Worm (Caenorhabditis elegans) whole organism, L1 larva: ENCODE measurements around the gene dap-3.

Experiments used
- C16A3.4 ChIP-seq: fragments of 150-350 bp; optimal IDR thresholded peaks from 2 replicates; lab custom pipeline; 2014; ENCODE audit warnings: missing biosample characterization, missing genetic modification characterization
- C34B4.2 ChIP-seq: sonication (generic microtip); optimal IDR thresholded peaks from 2 replicates; lab custom pipeline; 2017; ENCODE audit warnings: mild to moderate bottlenecking, missing genetic modification characterization, missing compliant biosample characterization
- aha-1 ChIP-seq: fragments of 150-350 bp; optimal IDR thresholded peaks from 2 replicates; lab custom pipeline; 2014; ENCODE audit warnings: missing biosample characterization, missing genetic modification characterization
- aly-2 ChIP-seq: fragments of 150-350 bp; optimal IDR thresholded peaks from 2 replicates; lab custom pipeline; 2014; ENCODE audit warnings: missing biosample characterization, missing genetic modification characterization
- ama-1 ChIP-seq: fragments of 150-350 bp; optimal IDR thresholded peaks from 2 replicates; lab custom pipeline; 2014
- blmp-1 ChIP-seq: fragments of 150-350 bp; optimal IDR thresholded peaks from 2 replicates; lab custom pipeline; 2014; ENCODE audit warnings: missing biosample characterization, missing genetic modification characterization
- ceh-63 ChIP-seq: fragments of 200-800 bp; sonication (Bioruptor generic); optimal IDR thresholded peaks from 2 replicates; lab custom pipeline; 2018; ENCODE audit warnings: mild to moderate bottlenecking, missing genetic modification characterization, missing compliant biosample characterization
- ceh-8 ChIP-seq: fragments of 200-800 bp; sonication (Bioruptor generic); optimal IDR thresholded peaks from 2 replicates; lab custom pipeline; 2018; ENCODE audit warnings: mild to moderate bottlenecking, missing genetic modification characterization, moderate library complexity, missing compliant biosample characterization
- ceh-90 ChIP-seq: sonication (generic microtip); optimal IDR thresholded peaks from 2 replicates; lab custom pipeline; 2016; ENCODE audit warnings: missing genetic modification characterization, missing compliant biosample characterization
- efl-3 ChIP-seq: fragments of 200-800 bp; sonication (Bioruptor generic); optimal IDR thresholded peaks from 2 replicates; lab custom pipeline; 2018; ENCODE audit warnings: mild to moderate bottlenecking, missing genetic modification characterization, missing compliant biosample characterization
- egl-13 ChIP-seq: sonication (generic microtip); optimal IDR thresholded peaks from 2 replicates; lab custom pipeline; 2016; ENCODE audit warnings: missing genotype, missing genetic modification reagents, missing genetic modification characterization, missing compliant biosample characterization
- fkh-4 ChIP-seq: sonication (generic microtip); optimal IDR thresholded peaks from 2 replicates; lab custom pipeline; 2016; ENCODE audit warnings: missing compliant biosample characterization, missing genetic modification characterization, borderline replicate concordance
- fkh-8 ChIP-seq: sonication (generic microtip); optimal IDR thresholded peaks from 2 replicates; lab custom pipeline; 2016; ENCODE audit warnings: mild to moderate bottlenecking, missing genetic modification characterization, missing compliant biosample characterization
- fos-1 ChIP-seq: fragments of 150-350 bp; optimal IDR thresholded peaks from 2 replicates; lab custom pipeline; 2014; ENCODE audit warnings: missing biosample characterization, missing genetic modification characterization
- grh-1 ChIP-seq: fragments of 200-800 bp; sonication (Bioruptor generic); IDR thresholded peaks from 2 replicates; pipeline ENCODE4 v1.3.6; 2022; ENCODE audit warnings: missing genetic modification reagents, missing genetic modification characterization, missing compliant biosample characterization
- hlh-4 ChIP-seq: sonication (generic microtip); optimal IDR thresholded peaks from 2 replicates; lab custom pipeline; 2016; ENCODE audit warnings: mild to moderate bottlenecking, missing genetic modification characterization, missing compliant biosample characterization
- irx-1 ChIP-seq: sonication (generic microtip); optimal IDR thresholded peaks from 2 replicates; lab custom pipeline; 2016; ENCODE audit warnings: missing genetic modification characterization, missing compliant biosample characterization
- isw-1 ChIP-seq: fragments of 200-800 bp; sonication (Bioruptor generic); IDR thresholded peaks from 2 replicates; pipeline ENCODE4 v1.3.6; 2022; ENCODE audit warnings: missing genetic modification characterization, missing compliant biosample characterization
- lin-13 ChIP-seq: fragments of 150-350 bp; optimal IDR thresholded peaks from 2 replicates; lab custom pipeline; 2014; ENCODE audit warnings: missing biosample characterization, missing genetic modification reagents, missing genetic modification characterization
- lin-14 ChIP-seq: fragments of 200-800 bp; sonication (Bioruptor generic); optimal IDR thresholded peaks from 2 replicates; lab custom pipeline; 2018; ENCODE audit warnings: mild to moderate bottlenecking, missing genetic modification characterization, moderate library complexity, missing compliant biosample characterization
- lin-15B ChIP-seq: fragments of 150-350 bp; sonication (generic microtip); optimal IDR thresholded peaks from 3 replicates; lab custom pipeline; 2014; ENCODE audit warnings: missing biosample characterization, missing genetic modification characterization
- lin-39 ChIP-seq: fragments of 150-350 bp; optimal IDR thresholded peaks from 2 replicates; lab custom pipeline; 2014; ENCODE audit warnings: missing biosample characterization, missing genetic modification reagents, missing genetic modification characterization
- lir-3 ChIP-seq: sonication (generic microtip); optimal IDR thresholded peaks from 2 replicates; lab custom pipeline; 2016; ENCODE audit warnings: mild to moderate bottlenecking, missing genetic modification characterization, moderate library complexity, missing compliant biosample characterization; ENCODE audit not compliant: poor library complexity
- lsy-2 ChIP-seq, 2 experiments: fragments of 150-350 bp; optimal IDR thresholded peaks; 2 replicates each; lab custom pipeline; 2014; ENCODE audit warnings: missing biosample characterization in 2 of 2, missing genetic modification characterization in 2 of 2
- mef-2 ChIP-seq: fragments of 150-350 bp; optimal IDR thresholded peaks from 2 replicates; lab custom pipeline; 2014; ENCODE audit warnings: missing biosample characterization, missing genetic modification characterization
- mep-1 ChIP-seq: fragments of 150-350 bp; optimal IDR thresholded peaks from 2 replicates; lab custom pipeline; 2014; ENCODE audit warnings: missing biosample characterization, missing genetic modification characterization
- nhr-11 ChIP-seq: fragments of 150-350 bp; optimal IDR thresholded peaks from 2 replicates; lab custom pipeline; 2014; ENCODE audit warnings: missing biosample characterization, missing genetic modification characterization
- nhr-12 ChIP-seq: sonication (generic microtip); optimal IDR thresholded peaks from 2 replicates; lab custom pipeline; 2017; ENCODE audit warnings: missing biosample characterization, missing genetic modification characterization
- nhr-19 ChIP-seq: fragments of 200-800 bp; sonication (Bioruptor generic); conservative IDR thresholded peaks from 2 replicates; pipeline ENCODE4 v1.3.6; 2022; ENCODE audit warnings: missing genetic modification characterization, missing compliant biosample characterization
- nhr-20 ChIP-seq: sonication (generic microtip); optimal IDR thresholded peaks from 2 replicates; lab custom pipeline; 2016; ENCODE audit warnings: mild to moderate bottlenecking, missing genetic modification characterization, missing compliant biosample characterization
- nhr-237 ChIP-seq: fragments of 150-350 bp; optimal IDR thresholded peaks from 2 replicates; lab custom pipeline; 2014; ENCODE audit warnings: missing biosample characterization, missing genetic modification characterization
- nhr-47 ChIP-seq: sonication (generic microtip); optimal IDR thresholded peaks from 2 replicates; lab custom pipeline; 2016; ENCODE audit warnings: mild to moderate bottlenecking, missing genetic modification characterization, moderate library complexity, missing compliant biosample characterization
- nhr-76 ChIP-seq: sonication (generic microtip); optimal IDR thresholded peaks from 2 replicates; lab custom pipeline; 2017; ENCODE audit warnings: missing biosample characterization, missing genetic modification characterization
- nhr-77 ChIP-seq: fragments of 150-350 bp; optimal IDR thresholded peaks from 2 replicates; lab custom pipeline; 2014; ENCODE audit warnings: missing biosample characterization, missing genetic modification characterization
- nhr-85 ChIP-seq: sonication (generic microtip); peaks from one replicate; lab custom pipeline; 2016; ENCODE audit warnings: missing genetic modification characterization, inconsistent platforms, missing compliant biosample characterization
- nhr-90 ChIP-seq: sonication (generic microtip); optimal IDR thresholded peaks from 2 replicates; lab custom pipeline; 2016; ENCODE audit warnings: mild to moderate bottlenecking, missing genetic modification characterization, missing compliant biosample characterization; ENCODE audit not compliant: poor library complexity
- pax-3 ChIP-seq: fragments of 200-800 bp; sonication (Bioruptor generic); optimal IDR thresholded peaks from 2 replicates; lab custom pipeline; 2018; ENCODE audit warnings: mild to moderate bottlenecking, missing genetic modification characterization, moderate library complexity, missing compliant biosample characterization
- pqm-1 ChIP-seq: sonication (generic microtip); optimal IDR thresholded peaks from 3 replicates; lab custom pipeline; 2017; ENCODE audit warnings: missing biosample characterization, missing genetic modification characterization
- rnt-1 ChIP-seq: sonication (generic microtip); optimal IDR thresholded peaks from 2 replicates; lab custom pipeline; 2016; ENCODE audit warnings: mild to moderate bottlenecking, missing genetic modification characterization, moderate library complexity, missing compliant biosample characterization
- skn-1 ChIP-seq: fragments of 150-350 bp; optimal IDR thresholded peaks from 2 replicates; lab custom pipeline; 2014; ENCODE audit warnings: missing biosample characterization, missing genetic modification characterization
- snu-23 ChIP-seq: sonication (generic microtip); optimal IDR thresholded peaks from 2 replicates; lab custom pipeline; 2016; ENCODE audit warnings: missing genetic modification characterization, missing compliant biosample characterization
- swsn-7 ChIP-seq: sonication (generic microtip); optimal IDR thresholded peaks from 2 replicates; lab custom pipeline; 2016; ENCODE audit warnings: missing genetic modification characterization, missing compliant biosample characterization
- unc-62 ChIP-seq: fragments of 150-350 bp; optimal IDR thresholded peaks from 2 replicates; lab custom pipeline; 2014; ENCODE audit warnings: missing biosample characterization, missing genetic modification reagents, missing genetic modification characterization
- unc-98 ChIP-seq: fragments of 200-800 bp; sonication (Bioruptor generic); IDR thresholded peaks from 2 replicates; pipeline ENCODE4 v1.3.6; 2022; ENCODE audit warnings: missing genetic modification characterization, missing compliant biosample characterization
- zag-1 ChIP-seq: fragments of 150-350 bp; optimal IDR thresholded peaks from 2 replicates; lab custom pipeline; 2014; ENCODE audit warnings: missing biosample characterization, missing genetic modification characterization
- ztf-11 ChIP-seq, 2 experiments: sonication (generic microtip); optimal IDR thresholded peaks; 2 replicates each; lab custom pipeline; 2016 to 2017; ENCODE audit warnings: missing genetic modification characterization in 2 of 2, missing biosample characterization in 1 of 2, missing compliant biosample characterization in 1 of 2

dap-3 gene

ce11 chrII:10548778-10549671 is 31.9 kb upstream of the dap-3 start (continued):
- TF ChIP-seq C34B4.2 (tag; lab: Kevin White, UChicago): no peak
- TF ChIP-seq unc-98 (GFP tag; lab: Robert Waterston, UW): no peak
- peak; percentile 80 for TF ChIP-seq nhr-11
- peak; percentile 95 for TF ChIP-seq fkh-8 (tag; lab: Kevin White, UChicago)
- no peak for TF ChIP-seq pqm-1 (tag; lab: Kevin White, UChicago)
- peak; percentile 34 for TF ChIP-seq lir-3 (tag; lab: Kevin White, UChicago)
- TF ChIP-seq unc-62 (GFP tag; lab: Kevin White, UChicago): no peak
- peak; percentile 34 for TF ChIP-seq irx-1
- peak; percentile 96 for TF ChIP-seq lin-14 (GFP tag; lab: Kevin White, UChicago)
- peak; percentile 50 for TF ChIP-seq fos-1 (tag; lab: Kevin White, UChicago)
- TF ChIP-seq nhr-76: no peak
- TF ChIP-seq nhr-77: peak; percentile 70
- TF ChIP-seq nhr-20 (tag; lab: Kevin White, UChicago): peak; percentile 82
- peak; percentile 48 for TF ChIP-seq nhr-237 (tag; lab: Kevin White, UChicago)
- TF ChIP-seq ama-1 (lab: Kevin White, UChicago): peak; percentile 97
- TF ChIP-seq lin-15B: peak; percentile 44
- TF ChIP-seq swsn-7: peak; percentile 90
- TF ChIP-seq aly-2 (tag; lab: Kevin White, UChicago): peak; percentile 16
- TF ChIP-seq mep-1 (tag; lab: Kevin White, UChicago): peak; percentile 48
- peak; percentile 81 to 90 for TF ChIP-seq lsy-2 (tag; optimal IDR thresholded peaks at IDR 0.05; lab: Kevin White, UChicago)
- TF ChIP-seq hlh-4: no peak
- TF ChIP-seq blmp-1 (tag; lab: Kevin White, UChicago): peak; percentile 46
- peak; percentile 94 for TF ChIP-seq lin-13
- peak; percentile 59 for TF ChIP-seq isw-1 (GFP tag; lab: Robert Waterston, UW)
- TF ChIP-seq zag-1 (tag; lab: Kevin White, UChicago): no peak
- no peak for TF ChIP-seq aha-1 (tag; lab: Kevin White, UChicago)
- TF ChIP-seq ceh-63 (GFP tag; lab: Kevin White, UChicago): no peak
- TF ChIP-seq nhr-90: peak; percentile 65
- TF ChIP-seq rnt-1 (tag; lab: Kevin White, UChicago): peak; percentile 84
- peak; percentile 92 for TF ChIP-seq nhr-85 (tag; lab: Kevin White, UChicago)
- TF ChIP-seq nhr-19 (GFP tag; lab: Robert Waterston, UW): peak; percentile 76
- no peak for TF ChIP-seq fkh-4
- peak; percentile 66 for TF ChIP-seq pax-3 (tag; lab: Kevin White, UChicago)
- TF ChIP-seq grh-1 (GFP tag; lab: Robert Waterston, UW): peak; percentile 39
- peak in 1 of 2 experiments; percentile 72 for TF ChIP-seq ztf-11 (tag; optimal IDR thresholded peaks at IDR 0.05; lab: Kevin White, UChicago)
- TF ChIP-seq nhr-47 (tag; lab: Kevin White, UChicago): peak; percentile 89
- no peak for TF ChIP-seq nhr-12 (tag; lab: Kevin White, UChicago)
- peak; percentile 45 for TF ChIP-seq mef-2 (tag; lab: Kevin White, UChicago)
- TF ChIP-seq ceh-90 (tag; lab: Kevin White, UChicago): no peak
- TF ChIP-seq efl-3 (GFP tag; lab: Kevin White, UChicago): no peak
- peak; percentile 91 for TF ChIP-seq skn-1 (tag; lab: Kevin White, UChicago)
- TF ChIP-seq C16A3.4 (tag; lab: Kevin White, UChicago): peak; percentile 85
- peak; percentile 15 for TF ChIP-seq ceh-8 (GFP tag; lab: Kevin White, UChicago)
- no peak for TF ChIP-seq lin-39
- peak; percentile 94 for TF ChIP-seq snu-23 (GFP tag; lab: Kevin White, UChicago)
- peak; percentile 49 for TF ChIP-seq egl-13 (tag; lab: Kevin White, UChicago)
